Worm (Caenorhabditis elegans) whole organism, late embryonic: Measurements from ENCODE around the gene enu-3.2.
"Not testable (repeated sequence)": the region's sequence is repeated elsewhere in the genome, so short reads cannot be mapped to it uniquely, and the experiment has no call there.

Experiments
- C38D4.7 ChIP-seq: fragments of 200-800 bp; sonication (Bioruptor generic); optimal IDR thresholded peaks from 2 replicates; lab custom pipeline; 2018; ENCODE audit warnings: mild to moderate bottlenecking, missing genetic modification characterization, moderate library complexity, missing compliant biosample characterization
- F13H6.1 ChIP-seq: sonication (generic microtip); optimal IDR thresholded peaks from 2 replicates; lab custom pipeline; 2016; ENCODE audit warnings: missing genetic modification characterization, missing compliant biosample characterization
- T23F11.4 ChIP-seq: fragments of 200-800 bp; sonication (Bioruptor generic); optimal IDR thresholded peaks from 2 replicates; lab custom pipeline; 2018; ENCODE audit warnings: mild to moderate bottlenecking, missing genetic modification characterization, missing compliant biosample characterization
- Y22D7AL.16 ChIP-seq: sonication (generic microtip); optimal IDR thresholded peaks from 2 replicates; lab custom pipeline; 2016; ENCODE audit warnings: missing genetic modification characterization, missing compliant biosample characterization
- ahr-1 ChIP-seq: sonication (generic microtip); optimal IDR thresholded peaks from 2 replicates; lab custom pipeline; 2016; ENCODE audit warnings: missing genetic modification characterization, missing compliant biosample characterization
- ama-1 ChIP-seq: fragments of 150-350 bp; optimal IDR thresholded peaks from 2 replicates; lab custom pipeline; 2014
- ceh-14 ChIP-seq: sonication (generic microtip); optimal IDR thresholded peaks from 2 replicates; lab custom pipeline; 2016; ENCODE audit warnings: missing genotype, missing genetic modification characterization, missing compliant biosample characterization
- ceh-18 ChIP-seq: sonication (generic microtip); optimal IDR thresholded peaks from 2 replicates; lab custom pipeline; 2016; ENCODE audit warnings: missing genetic modification characterization, missing compliant biosample characterization
- ceh-31 ChIP-seq: sonication (generic microtip); optimal IDR thresholded peaks from 2 replicates; lab custom pipeline; 2016; ENCODE audit warnings: missing genetic modification characterization, missing compliant biosample characterization
- ceh-34 ChIP-seq: sonication (generic microtip); optimal IDR thresholded peaks from 2 replicates; lab custom pipeline; 2016; ENCODE audit warnings: mild to moderate bottlenecking, missing genetic modification characterization, missing compliant biosample characterization
- dmd-4 ChIP-seq: sonication (generic microtip); optimal IDR thresholded peaks from 2 replicates; lab custom pipeline; 2016; ENCODE audit warnings: borderline replicate concordance, missing genetic modification characterization, missing compliant biosample characterization
- elt-2 ChIP-seq: sonication (generic microtip); optimal IDR thresholded peaks from 2 replicates; lab custom pipeline; 2016; ENCODE audit warnings: missing genetic modification reagents, missing genetic modification characterization, missing compliant biosample characterization
- elt-4 ChIP-seq: sonication (generic microtip); optimal IDR thresholded peaks from 2 replicates; lab custom pipeline; 2016; ENCODE audit warnings: missing genetic modification characterization, missing compliant biosample characterization
- ets-4 ChIP-seq: sonication (generic microtip); optimal IDR thresholded peaks from 2 replicates; lab custom pipeline; 2016; ENCODE audit warnings: missing genetic modification characterization, missing compliant biosample characterization
- eyg-1 ChIP-seq: sonication (generic microtip); optimal IDR thresholded peaks from 2 replicates; lab custom pipeline; 2016; ENCODE audit warnings: missing genotype, missing genetic modification characterization, missing compliant biosample characterization
- fax-1 ChIP-seq: sonication (generic microtip); optimal IDR thresholded peaks from 2 replicates; lab custom pipeline; 2016; ENCODE audit warnings: missing genotype, missing genetic modification characterization, missing compliant biosample characterization
- fkh-10 ChIP-seq: fragments of 150-350 bp; optimal IDR thresholded peaks from 2 replicates; lab custom pipeline; 2014; ENCODE audit warnings: missing biosample characterization, missing genetic modification reagents, missing genetic modification characterization
- gmeb-2 ChIP-seq: sonication (generic microtip); optimal IDR thresholded peaks from 2 replicates; lab custom pipeline; 2016; ENCODE audit warnings: missing genetic modification characterization, inconsistent platforms, missing compliant biosample characterization
- hlh-13 ChIP-seq: fragments of 200-800 bp; sonication (Bioruptor generic); optimal IDR thresholded peaks from 2 replicates; lab custom pipeline; 2018; ENCODE audit warnings: mild to moderate bottlenecking, missing genetic modification characterization, missing compliant biosample characterization
- hlh-15 ChIP-seq: sonication (generic microtip); optimal IDR thresholded peaks from 2 replicates; lab custom pipeline; 2016; ENCODE audit warnings: missing genetic modification characterization, missing compliant biosample characterization
- hlh-30 ChIP-seq: sonication (generic microtip); optimal IDR thresholded peaks from 2 replicates; lab custom pipeline; 2017; ENCODE audit warnings: antibody characterized with exemption, missing genetic modification characterization, missing compliant biosample characterization; ENCODE audit not compliant: insufficient read depth
- lim-6 ChIP-seq: sonication (generic microtip); optimal IDR thresholded peaks from 2 replicates; lab custom pipeline; 2016; ENCODE audit warnings: missing genetic modification characterization, missing compliant biosample characterization
- nfya-1 ChIP-seq: sonication (generic microtip); optimal IDR thresholded peaks from 2 replicates; lab custom pipeline; 2017; ENCODE audit warnings: missing genetic modification characterization, mild to moderate bottlenecking, missing compliant biosample characterization, antibody characterized with exemption, moderate library complexity
- nhr-232 ChIP-seq: sonication (generic microtip); optimal IDR thresholded peaks from 2 replicates; lab custom pipeline; 2016; ENCODE audit warnings: missing genetic modification characterization, missing compliant biosample characterization
- odd-2 ChIP-seq: sonication (generic microtip); optimal IDR thresholded peaks from 2 replicates; lab custom pipeline; 2017; ENCODE audit warnings: antibody characterized with exemption, mild to moderate bottlenecking, missing genetic modification characterization, missing compliant biosample characterization
- pqm-1 ChIP-seq: sonication (generic microtip); optimal IDR thresholded peaks from 2 replicates; lab custom pipeline; 2016; ENCODE audit warnings: missing genetic modification characterization, missing compliant biosample characterization
- pros-1 ChIP-seq: fragments of 150-350 bp; optimal IDR thresholded peaks from 2 replicates; lab custom pipeline; 2014; ENCODE audit warnings: missing biosample characterization, missing genetic modification reagents, missing genetic modification characterization
- ref-2 ChIP-seq: sonication (generic microtip); optimal IDR thresholded peaks from 2 replicates; lab custom pipeline; 2016; ENCODE audit warnings: missing genetic modification characterization, missing compliant biosample characterization
- rnt-1 ChIP-seq: sonication (generic microtip); optimal IDR thresholded peaks from 2 replicates; lab custom pipeline; 2016; ENCODE audit warnings: missing genetic modification characterization, missing compliant biosample characterization
- sox-4 ChIP-seq: sonication (generic microtip); optimal IDR thresholded peaks from 2 replicates; lab custom pipeline; 2017; ENCODE audit warnings: mild to moderate bottlenecking, missing genetic modification characterization, inconsistent platforms, missing compliant biosample characterization
- syd-9 ChIP-seq: sonication (generic microtip); optimal IDR thresholded peaks from 2 replicates; lab custom pipeline; 2016; ENCODE audit warnings: mild to moderate bottlenecking, missing genetic modification characterization, moderate library complexity, missing compliant biosample characterization
- ttx-3 ChIP-seq: sonication (generic microtip); optimal IDR thresholded peaks from 2 replicates; lab custom pipeline; 2016; ENCODE audit warnings: missing genetic modification reagents, missing genetic modification characterization, missing compliant biosample characterization
- unc-3 ChIP-seq, 2 experiments: fragments of 200-800 bp in 1 of 2; sonication (Bioruptor generic) in 1 of 2; sonication (generic microtip) in 1 of 2; conservative IDR thresholded peaks in 1 of 2; optimal IDR thresholded peaks in 1 of 2; 2 replicates each; pipeline versions ENCODE4 v1.3.6 to Lab custom; 2016 to 2022; ENCODE audit warnings: missing compliant biosample characterization in 2 of 2, missing genetic modification characterization in 2 of 2, missing genetic modification reagents in 1 of 2
- unc-42 ChIP-seq: sonication (generic microtip); optimal IDR thresholded peaks from 2 replicates; lab custom pipeline; 2016; ENCODE audit warnings: missing genotype, missing genetic modification characterization, missing compliant biosample characterization
- unc-86 ChIP-seq: sonication (generic microtip); optimal IDR thresholded peaks from 2 replicates; lab custom pipeline; 2016; ENCODE audit warnings: missing genetic modification characterization, missing compliant biosample characterization
- zip-5 ChIP-seq: sonication (generic microtip); optimal IDR thresholded peaks from 2 replicates; lab custom pipeline; 2016; ENCODE audit warnings: missing genetic modification characterization, missing compliant biosample characterization

The enu-3.2 gene

DNA sequence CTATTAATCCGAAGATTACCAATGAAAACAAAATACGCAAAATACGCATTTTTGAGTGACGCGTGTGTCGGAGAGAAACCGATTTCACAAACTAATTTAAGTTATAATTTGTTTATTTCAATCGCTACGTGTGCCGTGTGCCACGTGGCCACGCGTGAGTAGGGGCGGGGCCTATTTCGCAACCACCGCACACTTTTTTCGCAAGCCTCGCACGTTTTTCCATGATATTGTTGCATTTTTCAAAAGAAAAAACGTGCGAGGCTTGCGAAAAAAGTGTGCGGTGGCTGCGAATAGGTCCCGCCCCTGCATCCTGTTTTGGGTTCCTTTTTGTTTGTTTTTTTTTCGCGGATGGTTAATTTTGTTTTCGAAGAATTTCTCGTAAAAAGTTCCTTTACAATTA lies at the start of gene enu-3.2:
TSS of gene enu-3.2 (minus strand) at position 105 of the 400 bp plus-strand sequence.
- not testable (repeated sequence) for TF ChIP-seq dmd-4 (tag; lab: Kevin White, UChicago); zip-5 (tag; lab: Kevin White, UChicago); fax-1

DNA sequence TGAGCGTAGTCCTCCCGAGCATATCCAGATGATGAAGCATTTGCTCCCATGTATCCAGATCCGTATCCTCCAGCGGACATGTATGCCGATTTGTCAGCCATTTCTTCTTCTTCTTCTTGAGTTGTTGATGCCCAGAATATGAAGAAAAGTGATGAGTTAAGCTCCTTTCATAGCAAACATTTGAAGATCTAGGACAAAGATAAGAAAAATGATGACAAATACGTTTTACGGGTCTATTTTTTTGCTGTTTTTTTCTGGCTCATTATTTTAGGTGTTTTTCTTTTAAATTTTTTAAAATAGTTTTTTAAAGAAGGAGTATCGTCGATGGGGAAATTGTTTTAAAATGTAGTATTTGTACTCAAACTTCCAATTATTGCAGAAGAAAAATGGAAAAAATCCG lies 45.2 kb upstream of the enu-3.2 start, which contains the start of gene nspd-9:
TSS of gene nspd-9 (minus strand) at position 101 of the 400 bp plus-strand sequence.
- TF ChIP-seq ceh-34 (no peak), unc-42 (tag; lab: Kevin White, UChicago) (no peak)

DNA sequence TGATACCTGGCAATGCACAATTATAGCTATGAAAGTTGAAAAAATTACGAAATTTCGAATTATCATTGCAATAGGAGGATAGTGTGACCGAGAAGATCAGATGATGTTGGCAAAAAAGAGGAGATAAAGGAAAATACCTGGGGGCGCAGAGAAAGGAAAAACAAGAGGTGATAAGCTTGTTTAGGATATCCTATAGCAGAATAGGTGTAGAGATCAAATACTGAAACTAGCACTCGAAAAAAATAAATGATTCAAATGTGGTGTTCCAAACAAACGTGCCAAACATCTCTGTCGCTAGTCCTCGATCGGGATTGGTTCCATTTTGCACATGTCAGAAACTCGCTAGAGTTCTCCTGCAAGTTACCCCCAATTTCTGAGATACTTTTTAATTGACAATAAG lies 44.4 kb upstream of the enu-3.2 start, which contains the start of gene F26A1.9:
TSS of gene F26A1.9 (minus strand) at position 101 of the 400 bp plus-strand sequence.
- TF ChIP-seq fkh-10, result no peak
- no peak for TF ChIP-seq zip-5 (tag; lab: Kevin White, UChicago)
- no peak for TF ChIP-seq nhr-232
- TF ChIP-seq syd-9, result no peak
- no peak for TF ChIP-seq ceh-18 (tag; lab: Kevin White, UChicago)
- no peak for TF ChIP-seq lim-6
- no peak for TF ChIP-seq hlh-15 (tag; lab: Kevin White, UChicago)
- no peak for TF ChIP-seq pros-1 (tag; lab: Kevin White, UChicago)
- no peak for TF ChIP-seq Y22D7AL.16 (tag; lab: Kevin White, UChicago)
- TF ChIP-seq hlh-13 (GFP tag; lab: Kevin White, UChicago), result no peak
- TF ChIP-seq gmeb-2 (tag; lab: Kevin White, UChicago), result no peak
- no peak for TF ChIP-seq sox-4 (tag; lab: Kevin White, UChicago)
- TF ChIP-seq pqm-1 (tag; lab: Kevin White, UChicago), result no peak
- TF ChIP-seq C38D4.7 (GFP tag; lab: Kevin White, UChicago), result no peak
- no peak for TF ChIP-seq unc-3 (GFP tag; conservative IDR thresholded peaks at IDR 0.05; lab: Robert Waterston, UW)
- TF ChIP-seq unc-3 (tag; optimal IDR thresholded peaks at IDR 0.05; lab: Kevin White, UChicago), result no peak
- no peak for TF ChIP-seq eyg-1 (tag; lab: Kevin White, UChicago)
- TF ChIP-seq elt-2 (tag; lab: Kevin White, UChicago), result no peak
- no peak for TF ChIP-seq hlh-30 (tag; lab: Kevin White, UChicago)
- no peak for TF ChIP-seq odd-2 (tag; lab: Kevin White, UChicago)

DNA sequence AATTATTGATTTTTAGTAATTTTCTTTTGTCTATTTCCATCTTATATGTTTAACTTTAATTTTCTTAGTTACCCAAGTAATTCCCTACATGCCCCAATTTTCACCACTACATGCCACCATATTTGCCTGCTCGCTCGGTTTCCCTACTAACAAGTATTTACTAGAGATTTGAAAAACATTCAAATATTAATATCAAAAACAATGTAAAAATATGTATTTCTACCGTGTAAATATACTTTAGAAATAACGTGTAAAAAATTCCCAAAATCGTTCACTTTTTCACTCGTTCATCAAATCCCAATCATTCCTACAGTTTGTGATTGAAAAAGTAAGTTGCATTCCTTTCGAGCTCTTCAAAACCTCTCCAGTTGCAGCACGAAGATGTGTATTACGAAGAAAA lies 41.6 kb upstream of the enu-3.2 start, which contains the start of gene F26A1.3:
TSS of gene F26A1.3 (plus strand) at position 301 of the 400 bp plus-strand sequence.
- TF ChIP-seq F13H6.1 (tag; lab: Kevin White, UChicago) (no peak), elt-4 (tag; lab: Kevin White, UChicago) (no peak), ama-1 (lab: Kevin White, UChicago) (no peak), nhr-232 (no peak), ref-2 (no peak), Y22D7AL.16 (tag; lab: Kevin White, UChicago) (no peak), lim-6 (no peak), ahr-1 (tag; lab: Kevin White, UChicago) (no peak), syd-9 (no peak), ceh-31 (tag; lab: Kevin White, UChicago) (no peak), ets-4 (tag; lab: Kevin White, UChicago) (no peak), ttx-3 (tag; lab: Kevin White, UChicago) (no peak), rnt-1 (no peak), T23F11.4 (no peak), unc-86 (no peak), ceh-14 (tag; lab: Kevin White, UChicago) (no peak), nfya-1 (no peak)
